Worm (Caenorhabditis elegans): ENCODE data around the gene Y26E6A.2.
A peak's percentile ranks its signal among the peaks of the same experiment; 100 is the strongest.

The Y26E6A.2 gene

DNA sequence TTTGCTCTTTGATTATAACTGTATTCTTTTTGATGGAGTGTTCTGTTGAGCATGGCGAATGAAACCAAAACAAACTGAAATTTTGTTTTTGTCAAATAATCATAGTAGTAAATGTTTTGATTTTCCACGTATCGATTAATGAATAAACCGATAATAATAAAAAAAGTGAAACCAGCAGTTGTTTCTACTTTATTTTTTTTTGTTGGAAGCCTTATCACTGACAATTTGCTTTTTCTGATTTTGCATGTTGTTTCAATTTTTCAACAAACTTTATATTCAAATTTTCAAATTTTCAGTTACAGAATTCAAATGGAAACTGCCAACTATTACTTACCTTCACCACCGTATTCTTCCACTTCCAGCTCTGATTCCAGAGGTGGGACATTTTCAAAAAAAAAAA, 20.4 kb upstream of the Y26E6A.2 start, which contains the start of gene elt-3:
Gene elt-3, plus strand, starts transcription at position 301 of the 400 bp plus-strand sequence.
- TF ChIP-seq F52B5.7 (tag; optimal IDR thresholded peaks at IDR 0.05) (no peak), ets-4 (GFP tag; optimal IDR thresholded peaks at IDR 0.05) (no peak), Y79H2A.3 (GFP tag; conservative IDR thresholded peaks at IDR 0.05) (no peak), nhr-120 (GFP tag; IDR thresholded peaks at IDR 0.05) (no peak), lin-40 (tag; optimal IDR thresholded peaks at IDR 0.05) (no peak), T26A5.8 (tag; optimal IDR thresholded peaks at IDR 0.05) (no peak), nhr-80 (tag; optimal IDR thresholded peaks at IDR 0.05) (no peak), ceh-79 (tag; optimal IDR thresholded peaks at IDR 0.05) (no peak), egrh-3 (GFP tag; IDR thresholded peaks at IDR 0.05) (no peak), let-607 (tag; optimal IDR thresholded peaks at IDR 0.05) (no peak), snpc-4 (GFP tag; optimal IDR thresholded peaks at IDR 0.05) (no peak), snpc-4 (tag; optimal IDR thresholded peaks at IDR 0.05) (no peak), nfya-2 (GFP tag; IDR thresholded peaks at IDR 0.05) (no peak), ztf-3 (GFP tag; optimal IDR thresholded peaks at IDR 0.05) (no peak), aptf-3 (GFP tag; IDR thresholded peaks at IDR 0.05) (no peak), B0336.3 (GFP tag; IDR thresholded peaks at IDR 0.05) (no peak), nhr-27 (tag; optimal IDR thresholded peaks at IDR 0.05) (no peak), mes-4 (tag; optimal IDR thresholded peaks at IDR 0.05) (no peak)

DNA sequence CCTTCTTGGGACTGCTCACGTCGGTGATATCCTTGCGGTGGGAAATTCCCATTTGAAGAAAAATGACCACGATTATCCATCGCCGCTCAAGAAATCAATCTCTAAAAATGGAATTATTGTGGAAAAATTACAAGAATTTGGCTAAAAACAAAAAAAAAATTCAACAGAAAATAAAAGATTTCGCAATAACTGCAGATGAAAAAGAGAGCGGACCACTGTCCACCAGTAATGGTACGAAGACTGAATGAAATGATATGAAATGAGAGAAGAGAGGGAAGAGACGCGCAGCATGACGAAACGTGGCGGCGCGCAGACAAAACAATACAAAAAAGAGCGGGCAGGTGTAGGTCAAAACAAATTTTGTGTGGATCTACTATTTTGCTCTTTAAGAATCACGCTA, 15.3 kb upstream of the Y26E6A.2 start, which contains the start of gene meg-1:
Gene meg-1, minus strand, starts transcription at position 101 of the 400 bp plus-strand sequence.
- TF ChIP-seq madf-8 (GFP tag; conservative IDR thresholded peaks at IDR 0.05) (peak; percentile 28; the same call in 1 of the 2 replicates), madf-6 (GFP tag; IDR thresholded peaks at IDR 0.05) (peak; percentile 41), F23B12.7 (tag; optimal IDR thresholded peaks at IDR 0.05; ENCODE audit: insufficient read depth) (no peak), efl-1 (GFP tag; optimal IDR thresholded peaks at IDR 0.05) (peak; percentile 67), dpl-1 (GFP tag; optimal IDR thresholded peaks at IDR 0.05) (peak; percentile 6)

DNA sequence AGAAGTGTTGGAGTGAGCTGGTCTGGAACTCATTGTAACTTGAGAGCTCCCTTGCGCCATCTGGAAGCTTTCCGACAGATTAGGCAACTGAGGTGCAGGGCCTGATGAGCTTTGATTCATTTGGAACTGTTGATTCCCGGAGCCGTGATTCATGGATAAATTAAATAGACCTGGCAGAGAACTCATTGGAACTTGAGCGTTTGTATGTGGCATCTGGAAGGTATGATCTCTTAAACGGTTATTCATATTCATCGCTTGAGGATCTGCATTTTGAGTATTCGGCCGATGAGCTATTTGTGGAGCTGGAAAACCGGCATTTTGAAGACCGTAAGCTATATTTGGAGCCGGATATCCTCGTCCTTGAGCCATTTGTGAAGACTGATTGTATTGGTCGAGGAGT, 14.3 kb upstream of the Y26E6A.2 start:
- TF ChIP-seq madf-3 (GFP tag; IDR thresholded peaks at IDR 0.05) = no peak
- no peak for TF ChIP-seq F52B5.7 (tag; optimal IDR thresholded peaks at IDR 0.05)
- no peak for TF ChIP-seq F39B2.1 (GFP tag; IDR thresholded peaks at IDR 0.05)
- no peak for TF ChIP-seq rec-8 (tag; optimal IDR thresholded peaks at IDR 0.05)
- TF ChIP-seq mes-4 (tag; optimal IDR thresholded peaks at IDR 0.05) = no peak
- no peak for TF ChIP-seq nhr-27 (tag; optimal IDR thresholded peaks at IDR 0.05)
- no peak for TF ChIP-seq ceh-79 (tag; optimal IDR thresholded peaks at IDR 0.05)
- no peak for TF ChIP-seq K11D2.4 (GFP tag; IDR thresholded peaks at IDR 0.05)

DNA sequence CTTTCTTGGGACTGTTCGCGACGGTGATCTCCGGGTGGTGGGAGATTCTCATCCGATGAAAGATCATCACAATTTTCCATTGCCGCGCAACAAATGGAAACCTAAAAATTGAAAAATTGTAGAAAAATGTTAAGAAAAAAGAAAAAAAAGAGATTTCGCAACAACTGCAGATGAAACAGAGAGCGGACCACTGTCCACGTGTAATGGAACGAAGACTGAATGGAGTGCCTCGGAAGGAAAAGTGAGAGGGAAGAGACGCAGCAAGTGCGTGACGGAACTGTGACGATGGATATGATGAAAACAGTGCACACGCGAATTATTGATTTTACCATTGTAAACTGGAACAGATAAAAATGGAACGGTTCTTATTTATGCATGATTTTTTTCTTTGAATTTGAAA, 11.8 kb upstream of the Y26E6A.2 start, which contains the start of gene meg-2:
Gene meg-2, minus strand, starts transcription at position 101 of the 400 bp plus-strand sequence.
- TF ChIP-seq nfyb-1 (GFP tag; IDR thresholded peaks at IDR 0.05) (no peak), F52B5.7 (tag; optimal IDR thresholded peaks at IDR 0.05) (no peak), Y79H2A.3 (GFP tag; conservative IDR thresholded peaks at IDR 0.05) (no peak), egl-18 (GFP tag; IDR thresholded peaks at IDR 0.05) (no peak), F37B4.10 (GFP tag; IDR thresholded peaks at IDR 0.05) (no peak), cebp-1 (GFP tag; IDR thresholded peaks at IDR 0.05) (no peak), cebp-1 (tag; optimal IDR thresholded peaks at IDR 0.05) (peak; percentile 77), F22D6.2 (tag; optimal IDR thresholded peaks at IDR 0.05) (no peak)

All from whole organism, young adult.